Worm (Caenorhabditis elegans) whole organism, L2 larva: ENCODE data around the gene mdt-19.

Experiments
- C34F6.9 ChIP-seq: fragments of 150-350 bp; optimal IDR thresholded peaks from 2 replicates; lab custom pipeline; 2014; ENCODE audit warnings: missing biosample characterization, missing genetic modification characterization
- R02D3.7 ChIP-seq: fragments of 150-350 bp; optimal IDR thresholded peaks from 2 replicates; lab custom pipeline; 2014; ENCODE audit warnings: missing biosample characterization, missing genetic modification characterization
- ZK546.5 ChIP-seq: sonication (generic microtip); optimal IDR thresholded peaks from 2 replicates; lab custom pipeline; 2017; ENCODE audit warnings: missing biosample characterization, missing genetic modification characterization
- alr-1 ChIP-seq: fragments of 150-350 bp; optimal IDR thresholded peaks from 2 replicates; lab custom pipeline; 2014; ENCODE audit warnings: missing biosample characterization, missing genetic modification characterization
- aly-2 ChIP-seq: fragments of 150-350 bp; optimal IDR thresholded peaks from 2 replicates; lab custom pipeline; 2014; ENCODE audit warnings: missing biosample characterization, missing genetic modification characterization
- blmp-1 ChIP-seq: sonication (generic microtip); optimal IDR thresholded peaks from 2 replicates; lab custom pipeline; 2017; ENCODE audit warnings: missing genetic modification characterization, mild to moderate bottlenecking, missing compliant biosample characterization, antibody characterized with exemption, moderate library complexity; ENCODE audit not compliant: insufficient read depth
- ceh-16 ChIP-seq: fragments of 150-350 bp; optimal IDR thresholded peaks from 2 replicates; lab custom pipeline; 2014; ENCODE audit warnings: missing biosample characterization, missing genetic modification characterization
- ceh-82 ChIP-seq: fragments of 150-350 bp; optimal IDR thresholded peaks from 2 replicates; lab custom pipeline; 2014; ENCODE audit warnings: missing biosample characterization, missing genetic modification characterization
- crh-2 ChIP-seq: sonication (generic microtip); optimal IDR thresholded peaks from 2 replicates; lab custom pipeline; 2017; ENCODE audit warnings: missing biosample characterization, missing genetic modification characterization
- dmd-4 ChIP-seq: sonication (generic microtip); optimal IDR thresholded peaks from 2 replicates; lab custom pipeline; 2017; ENCODE audit warnings: missing biosample characterization, missing genetic modification characterization
- egl-27 ChIP-seq: sonication (generic microtip); optimal IDR thresholded peaks from 3 replicates; lab custom pipeline; 2017; ENCODE audit warnings: missing biosample characterization, missing genetic modification reagents, missing genetic modification characterization
- elt-1 ChIP-seq: fragments of 150-350 bp; optimal IDR thresholded peaks from 2 replicates; lab custom pipeline; 2014; ENCODE audit warnings: missing biosample characterization, missing genetic modification characterization
- elt-3 ChIP-seq: sonication (generic microtip); optimal IDR thresholded peaks from 2 replicates; lab custom pipeline; 2017; ENCODE audit warnings: missing biosample characterization, missing genetic modification characterization
- fos-1 ChIP-seq: fragments of 150-350 bp; optimal IDR thresholded peaks from 2 replicates; lab custom pipeline; 2014; ENCODE audit warnings: missing biosample characterization, missing genetic modification characterization
- gmeb-1 ChIP-seq: fragments of 150-350 bp; optimal IDR thresholded peaks from 2 replicates; lab custom pipeline; 2014; ENCODE audit warnings: missing biosample characterization, missing genetic modification characterization
- lin-11 ChIP-seq: fragments of 150-350 bp; sonication (generic microtip); optimal IDR thresholded peaks from 2 replicates; lab custom pipeline; 2014; ENCODE audit warnings: missing biosample characterization, missing genetic modification characterization, inconsistent platforms, mixed read lengths
- lin-13 ChIP-seq: fragments of 150-350 bp; optimal IDR thresholded peaks from 2 replicates; lab custom pipeline; 2014; ENCODE audit warnings: missing biosample characterization, missing genetic modification reagents, missing genetic modification characterization
- lin-39 ChIP-seq: fragments of 150-350 bp; optimal IDR thresholded peaks from 2 replicates; lab custom pipeline; 2014; ENCODE audit warnings: missing biosample characterization, missing genetic modification reagents, missing genetic modification characterization
- lsy-2 ChIP-seq, 2 experiments: fragments of 150-350 bp in 1 of 2; sonication (generic microtip) in 1 of 2; optimal IDR thresholded peaks; 2 replicates each; lab custom pipeline; 2014 to 2017; ENCODE audit warnings: missing biosample characterization in 2 of 2, missing genetic modification characterization in 2 of 2
- mab-5 ChIP-seq: fragments of 150-350 bp; optimal IDR thresholded peaks from 2 replicates; lab custom pipeline; 2014; ENCODE audit warnings: missing biosample characterization, missing genetic modification characterization
- mbf-1 ChIP-seq: sonication (generic microtip); optimal IDR thresholded peaks from 2 replicates; lab custom pipeline; 2017; ENCODE audit warnings: missing biosample characterization, missing genetic modification characterization
- nhr-11 ChIP-seq: fragments of 150-350 bp; optimal IDR thresholded peaks from 2 replicates; lab custom pipeline; 2014; ENCODE audit warnings: missing biosample characterization, missing genetic modification characterization
- nhr-12 ChIP-seq: fragments of 150-350 bp; optimal IDR thresholded peaks from 2 replicates; lab custom pipeline; 2014; ENCODE audit warnings: missing biosample characterization, missing genetic modification characterization
- nhr-21 ChIP-seq: fragments of 150-350 bp; optimal IDR thresholded peaks from 2 replicates; lab custom pipeline; 2014; ENCODE audit warnings: missing biosample characterization, missing genetic modification characterization
- nhr-23 ChIP-seq: fragments of 150-350 bp; optimal IDR thresholded peaks from 2 replicates; lab custom pipeline; 2014; ENCODE audit warnings: missing biosample characterization, missing genetic modification reagents, missing genetic modification characterization
- nhr-237 ChIP-seq: fragments of 150-350 bp; optimal IDR thresholded peaks from 2 replicates; lab custom pipeline; 2014; ENCODE audit warnings: missing biosample characterization, missing genetic modification characterization
- nhr-25 ChIP-seq: fragments of 150-350 bp; sonication (generic microtip); optimal IDR thresholded peaks from 3 replicates; lab custom pipeline; 2014; ENCODE audit warnings: missing biosample characterization, missing genetic modification characterization
- nhr-6 ChIP-seq: fragments of 150-350 bp; optimal IDR thresholded peaks from 2 replicates; lab custom pipeline; 2014; ENCODE audit warnings: missing biosample characterization, missing genetic modification characterization
- nhr-77 ChIP-seq: fragments of 150-350 bp; optimal IDR thresholded peaks from 2 replicates; lab custom pipeline; 2014; ENCODE audit warnings: missing biosample characterization, missing genetic modification characterization
- skn-1 ChIP-seq: sonication (generic microtip); optimal IDR thresholded peaks from 2 replicates; lab custom pipeline; 2017; ENCODE audit warnings: missing biosample characterization, missing genetic modification characterization
- sma-3 ChIP-seq: sonication (generic microtip); optimal IDR thresholded peaks from 2 replicates; lab custom pipeline; 2016; ENCODE audit warnings: missing genetic modification reagents, missing genetic modification characterization, missing compliant biosample characterization
- sma-9 ChIP-seq, 2 experiments: fragments of 150-350 bp in 1 of 2; sonication (generic microtip) in 1 of 2; optimal IDR thresholded peaks; 2 replicates each; lab custom pipeline; 2014 to 2016; ENCODE audit warnings: missing genetic modification characterization in 2 of 2, mild to moderate bottlenecking in 1 of 2, missing biosample characterization in 1 of 2, missing compliant biosample characterization in 1 of 2, missing genetic modification reagents in 1 of 2, moderate library complexity in 1 of 2
- unc-55 ChIP-seq: fragments of 150-350 bp; sonication (generic microtip); optimal IDR thresholded peaks from 3 replicates; lab custom pipeline; 2014; ENCODE audit warnings: missing biosample characterization, missing genetic modification reagents, missing genetic modification characterization
- unc-62 ChIP-seq: fragments of 150-350 bp; optimal IDR thresholded peaks from 2 replicates; lab custom pipeline; 2014; ENCODE audit warnings: missing biosample characterization, missing genetic modification reagents, missing genetic modification characterization
- ztf-1 ChIP-seq: fragments of 200-800 bp; sonication (Bioruptor generic); conservative IDR thresholded peaks from 2 replicates; pipeline ENCODE4 v1.3.6; 2022; ENCODE audit warnings: missing genetic modification characterization, missing compliant biosample characterization
- ztf-4 ChIP-seq: fragments of 150-350 bp; optimal IDR thresholded peaks from 2 replicates; lab custom pipeline; 2014; ENCODE audit warnings: missing biosample characterization, missing genetic modification characterization

The mdt-19 gene

DNA sequence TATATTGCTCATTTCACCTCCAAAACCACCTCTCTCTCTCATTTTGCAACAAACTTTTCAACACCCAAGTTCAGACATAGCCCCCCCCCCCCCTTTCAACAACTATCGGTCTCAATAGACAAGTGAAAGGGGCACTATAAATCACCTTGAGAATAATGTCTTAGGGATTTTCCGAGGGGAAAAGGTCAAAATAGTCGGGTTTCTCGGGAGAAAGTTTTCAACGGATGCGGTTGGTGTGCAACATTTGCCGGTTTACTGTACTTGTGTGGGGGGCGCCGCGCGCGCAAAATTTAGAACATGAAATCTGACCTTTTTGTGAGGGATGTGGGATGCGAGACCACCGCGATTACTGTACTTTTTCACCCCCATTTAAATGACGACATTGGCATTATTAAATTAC lies 36.7 kb downstream of the mdt-19 start:
- no peak for TF ChIP-seq unc-55 (GFP tag; lab: Kevin White, UChicago)
- TF ChIP-seq unc-62 (GFP tag; lab: Kevin White, UChicago), result no peak
- no peak for TF ChIP-seq ceh-82 (tag; lab: Kevin White, UChicago)
- no peak for TF ChIP-seq nhr-237 (tag; lab: Kevin White, UChicago)
- no peak for TF ChIP-seq R02D3.7 (tag; lab: Kevin White, UChicago)
- no peak for TF ChIP-seq ZK546.5 (tag; lab: Kevin White, UChicago)
- TF ChIP-seq ceh-16 (tag; lab: Kevin White, UChicago), result peak; percentile 11
- no peak for TF ChIP-seq elt-1 (tag; lab: Kevin White, UChicago)
- TF ChIP-seq nhr-21 (tag; lab: Kevin White, UChicago), result peak; percentile 34
- no peak for TF ChIP-seq gmeb-1 (tag; lab: Kevin White, UChicago)
- no peak for TF ChIP-seq skn-1 (tag; lab: Kevin White, UChicago)
- no peak for TF ChIP-seq mab-5 (tag; lab: Kevin White, UChicago)
- no peak for TF ChIP-seq aly-2 (tag; lab: Kevin White, UChicago)
- TF ChIP-seq egl-27 (tag; lab: Kevin White, UChicago), result peak; percentile 36
- TF ChIP-seq nhr-23, result no peak
- no peak for TF ChIP-seq crh-2 (tag; lab: Kevin White, UChicago)
- TF ChIP-seq sma-3 (GFP tag; lab: Kevin White, UChicago), result no peak
- TF ChIP-seq lin-39 (tag; lab: Kevin White, UChicago), result no peak
- no peak for TF ChIP-seq ztf-1 (GFP tag; lab: Robert Waterston, UW)
- TF ChIP-seq elt-3, result no peak
- TF ChIP-seq ztf-4 (tag; lab: Kevin White, UChicago), result no peak
- no peak for TF ChIP-seq lin-11
- TF ChIP-seq sma-9 (GFP tag; optimal IDR thresholded peaks at IDR 0.05; lab: Kevin White, UChicago), result peak; percentile 40
- TF ChIP-seq sma-9 (tag; optimal IDR thresholded peaks at IDR 0.05; lab: Kevin White, UChicago), result no peak
- no peak for TF ChIP-seq dmd-4 (tag; lab: Kevin White, UChicago)
- no peak for TF ChIP-seq mbf-1
- TF ChIP-seq alr-1 (tag; lab: Kevin White, UChicago), result no peak
- TF ChIP-seq nhr-6 (tag; lab: Kevin White, UChicago), result no peak
- TF ChIP-seq blmp-1 (tag; lab: Kevin White, UChicago), result peak; percentile 92
- TF ChIP-seq nhr-77, result no peak

DNA sequence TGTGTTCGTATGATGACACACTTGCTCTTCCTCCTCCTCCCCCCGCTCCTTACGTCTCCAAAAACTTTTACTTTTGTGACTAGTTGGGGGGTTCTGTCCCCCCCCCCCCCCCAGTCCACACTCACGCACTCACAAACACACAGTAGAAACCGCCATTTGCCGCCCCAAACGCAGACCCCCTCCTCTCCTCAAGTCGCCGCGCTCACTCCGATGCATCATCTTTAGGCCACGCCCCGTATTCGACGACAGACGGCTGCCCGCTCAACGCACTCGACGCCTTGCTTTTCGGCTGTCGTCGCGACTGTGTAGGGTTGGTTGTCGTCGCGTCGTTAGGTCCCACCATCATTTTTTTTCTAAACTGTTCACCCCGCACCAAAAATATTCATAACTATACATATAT lies 38.3 kb downstream of the mdt-19 start, which contains the start of gene zmp-2:
Gene zmp-2, plus strand, starts transcription at position 247 of the 400 bp plus-strand sequence.
- TF ChIP-seq nhr-11 (no peak), blmp-1 (tag; lab: Kevin White, UChicago) (peak; percentile 16), nhr-25 (no peak)

DNA sequence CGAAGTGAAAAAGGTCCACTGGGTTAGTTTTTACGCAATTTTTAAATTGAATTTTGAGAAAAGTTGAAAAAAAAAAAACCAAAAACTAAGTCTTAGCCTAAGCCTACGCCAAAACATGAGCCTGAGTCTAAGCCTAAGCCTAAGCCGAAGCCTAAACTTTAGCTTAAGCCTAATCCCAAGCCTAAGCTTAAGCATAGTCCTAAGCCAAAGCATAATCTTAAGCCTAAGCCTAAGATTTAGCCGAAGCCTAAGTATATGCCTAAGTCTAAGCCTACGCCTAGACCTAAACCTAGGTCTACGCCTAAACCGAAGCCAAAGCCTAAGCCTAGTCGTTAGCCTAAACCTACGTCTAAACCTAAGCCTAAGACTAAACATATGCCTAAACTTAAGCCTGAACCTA lies 43.8 kb downstream of the mdt-19 start:
- TF ChIP-seq ceh-16 (tag; lab: Kevin White, UChicago), result no peak
- TF ChIP-seq sma-3 (GFP tag; lab: Kevin White, UChicago), result no peak
- no peak for TF ChIP-seq dmd-4 (tag; lab: Kevin White, UChicago)
- TF ChIP-seq lsy-2 (tag; optimal IDR thresholded peaks at IDR 0.05; lab: Kevin White, UChicago), result no peak
- TF ChIP-seq egl-27 (tag; lab: Kevin White, UChicago), result no peak
- no peak for TF ChIP-seq nhr-23
- TF ChIP-seq mbf-1, result no peak
- TF ChIP-seq lin-11, result no peak
- no peak for TF ChIP-seq nhr-6 (tag; lab: Kevin White, UChicago)
- no peak for TF ChIP-seq blmp-1 (tag; lab: Kevin White, UChicago)
- no peak for TF ChIP-seq nhr-12

DNA sequence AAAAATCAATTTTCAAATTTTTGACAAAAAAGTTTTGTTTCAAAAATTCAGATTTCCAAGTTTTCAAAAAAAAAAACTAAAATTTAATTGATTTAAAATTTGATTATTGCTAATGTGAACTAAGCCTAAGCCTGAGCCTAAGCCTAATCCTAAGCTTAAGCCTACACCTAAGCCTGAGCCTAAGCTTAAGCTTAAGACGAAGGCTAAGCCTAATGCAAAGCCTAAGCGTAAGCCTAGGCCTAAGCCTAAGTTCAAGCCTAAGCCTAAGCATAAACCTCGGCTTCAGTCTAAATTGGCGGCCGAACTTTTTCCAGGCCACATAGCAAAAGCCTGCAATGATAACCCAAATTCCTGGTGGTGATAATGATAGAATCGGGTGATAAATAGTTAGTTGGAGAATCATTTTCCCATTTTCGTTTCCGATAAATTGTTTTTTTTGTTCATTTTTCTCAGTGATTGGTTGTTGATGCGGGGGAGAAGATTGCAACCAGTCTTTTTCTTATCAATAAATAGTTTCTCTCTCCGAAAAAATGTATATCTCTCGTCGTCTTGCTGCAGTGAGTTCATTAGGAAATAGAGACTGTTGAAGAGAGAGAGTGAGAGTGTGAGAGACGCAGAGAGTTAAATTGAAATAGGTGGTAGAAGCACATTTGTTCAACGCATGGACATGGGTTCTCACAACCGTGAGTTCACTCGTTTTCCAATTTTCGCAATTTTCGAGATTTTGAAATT lies 49.5 kb downstream of the mdt-19 start:
- peak; percentile 21 for TF ChIP-seq crh-2 (tag; lab: Kevin White, UChicago)
- TF ChIP-seq fos-1 (tag; lab: Kevin White, UChicago), result peak; percentile 84
- TF ChIP-seq C34F6.9 (tag; lab: Kevin White, UChicago), result no peak
- no peak for TF ChIP-seq lin-13
- no peak for TF ChIP-seq lin-39 (tag; lab: Kevin White, UChicago)
- TF ChIP-seq sma-9 (GFP tag; optimal IDR thresholded peaks at IDR 0.05; lab: Kevin White, UChicago), result peak; percentile 37
- TF ChIP-seq sma-9 (tag; optimal IDR thresholded peaks at IDR 0.05; lab: Kevin White, UChicago), result no peak
